Fruit fly (Drosophila melanogaster) whole organism, embryonic: Measurements from ENCODE around the gene CG6006.
A peak's percentile ranks its signal among the peaks of the same experiment; 100 is the strongest.

ENCODE experiments used
- Antp ChIP-seq: fragments of 200-800 bp; sonication (Bioruptor generic); optimal IDR thresholded peaks from 3 replicates; lab custom pipeline; 2016; ENCODE audit warnings: missing biosample characterization, missing genetic modification characterization
- CG10147 ChIP-seq: fragments of 200-800 bp; sonication (Bioruptor generic); optimal IDR thresholded peaks from 2 replicates; lab custom pipeline; 2019; ENCODE audit warnings: missing biosample characterization, mild to moderate bottlenecking, missing genetic modification characterization, moderate library complexity
- CG10543 ChIP-seq: fragments of 200-800 bp; sonication (Bioruptor generic); optimal IDR thresholded peaks from 3 replicates; lab custom pipeline; 2017; ENCODE audit warnings: missing biosample characterization, mild to moderate bottlenecking, missing genetic modification characterization, moderate library complexity
- CG11085 ChIP-seq: fragments of 200-800 bp; sonication (Bioruptor generic); IDR thresholded peaks from 2 replicates; pipeline ENCODE4 v1.3.6; 2022; ENCODE audit warnings: missing biosample characterization, missing genetic modification characterization
- CG11560 ChIP-seq: fragments of 200-800 bp; sonication (Bioruptor generic); IDR thresholded peaks from 3 replicates; pipeline ENCODE4 v1.3.6; 2022; ENCODE audit warnings: missing biosample characterization, missing genetic modification characterization
- CG12659 ChIP-seq: fragments of 200-800 bp; sonication (Bioruptor generic); optimal IDR thresholded peaks from 3 replicates; lab custom pipeline; 2017; ENCODE audit warnings: mild to moderate bottlenecking, missing biosample characterization, missing genetic modification reagents, missing genetic modification characterization
- CG12769 ChIP-seq: fragments of 200-800 bp; sonication (Bioruptor generic); optimal IDR thresholded peaks from 2 replicates; lab custom pipeline; 2019; ENCODE audit warnings: missing biosample characterization, mild to moderate bottlenecking, missing genetic modification characterization, moderate library complexity
- CG13287 ChIP-seq: fragments of 200-800 bp; sonication (Bioruptor generic); IDR thresholded peaks from 2 replicates; pipeline ENCODE4 v1.3.6; 2022; ENCODE audit warnings: missing biosample characterization, missing genetic modification characterization; ENCODE audit not compliant: partially characterized antibody
- CG13296 ChIP-seq: fragments of 200-800 bp; sonication (Bioruptor generic); optimal IDR thresholded peaks from 3 replicates; lab custom pipeline; 2018; ENCODE audit warnings: missing biosample characterization, mild to moderate bottlenecking, missing genetic modification characterization
- CG13624 ChIP-seq: fragments of 200-800 bp; sonication (Bioruptor generic); optimal IDR thresholded peaks from 2 replicates; lab custom pipeline; 2016; ENCODE audit warnings: missing biosample characterization, missing genetic modification characterization
- CG15514 ChIP-seq: fragments of 200-800 bp; sonication (Bioruptor generic); optimal IDR thresholded peaks from 3 replicates; lab custom pipeline; 2017; ENCODE audit warnings: missing biosample characterization, missing genetic modification characterization, mild to moderate bottlenecking, moderate library complexity, missing genetic modification reagents
- CG15601 ChIP-seq: fragments of 200-800 bp; sonication (Bioruptor generic); optimal IDR thresholded peaks from 3 replicates; lab custom pipeline; 2019; ENCODE audit warnings: missing biosample characterization, mild to moderate bottlenecking, missing genetic modification characterization, moderate library complexity
- CG17359 ChIP-seq: fragments of 200-800 bp; sonication (Bioruptor generic); optimal IDR thresholded peaks from 3 replicates; lab custom pipeline; 2018; ENCODE audit warnings: missing biosample characterization, mild to moderate bottlenecking, missing genetic modification characterization, moderate library complexity
- CG17385 ChIP-seq: fragments of 200-800 bp; sonication (Bioruptor generic); optimal IDR thresholded peaks from 3 replicates; lab custom pipeline; 2018; ENCODE audit warnings: missing biosample characterization, mild to moderate bottlenecking, missing genetic modification characterization
- CG2712 ChIP-seq: fragments of 200-800 bp; optimal IDR thresholded peaks from 3 replicates; lab custom pipeline; 2019; ENCODE audit warnings: missing biosample characterization, mild to moderate bottlenecking, missing genetic modification characterization, moderate library complexity
- CG32532 ChIP-seq: fragments of 200-800 bp; sonication (Bioruptor generic); IDR thresholded peaks from 2 replicates; pipeline ENCODE4 v1.3.6; 2022; ENCODE audit warnings: missing biosample characterization, missing genetic modification characterization
- CG3838 ChIP-seq: fragments of 200-800 bp; sonication (Bioruptor generic); optimal IDR thresholded peaks from 3 replicates; lab custom pipeline; 2016; ENCODE audit warnings: missing biosample characterization, missing genetic modification characterization
- CG3995 ChIP-seq: fragments of 200-800 bp; sonication (Bioruptor generic); optimal IDR thresholded peaks from 3 replicates; lab custom pipeline; 2016; ENCODE audit warnings: missing biosample characterization, missing genetic modification characterization
- CG42726 ChIP-seq: fragments of 200-800 bp; sonication (Bioruptor generic); IDR thresholded peaks from 2 replicates; pipeline ENCODE4 v1.3.6; 2022; ENCODE audit warnings: missing biosample characterization, missing genetic modification characterization; ENCODE audit not compliant: partially characterized antibody
- CG43689 ChIP-seq: fragments of 200-800 bp; sonication (Bioruptor generic); IDR thresholded peaks from 2 replicates; pipeline ENCODE4 v1.3.6; 2022; ENCODE audit warnings: missing biosample characterization, missing genetic modification characterization
- CG6254 ChIP-seq: fragments of 200-800 bp; sonication (Bioruptor generic); optimal IDR thresholded peaks from 3 replicates; lab custom pipeline; 2017; ENCODE audit warnings: mild to moderate bottlenecking, missing biosample characterization, missing genetic modification reagents, missing genetic modification characterization
- CG7372 ChIP-seq: fragments of 200-800 bp; sonication (Bioruptor generic); IDR thresholded peaks from 2 replicates; pipeline ENCODE4 v1.3.6; 2022; ENCODE audit warnings: missing biosample characterization, missing genetic modification characterization
- CG7745 ChIP-seq: fragments of 200-800 bp; sonication (Bioruptor generic); optimal IDR thresholded peaks from 2 replicates; lab custom pipeline; 2018; ENCODE audit warnings: missing biosample characterization, mild to moderate bottlenecking, missing genetic modification characterization, moderate library complexity
- CG8290 ChIP-seq, 3 experiments: fragments of 200-800 bp; sonication (Bioruptor generic); optimal IDR thresholded peaks; 2 replicates each; lab custom pipeline; 2016 to 2019; ENCODE audit warnings: missing biosample characterization in 3 of 3, missing genetic modification characterization in 3 of 3, mild to moderate bottlenecking in 2 of 3, moderate library complexity in 1 of 3
- CHES-1-like ChIP-seq: fragments of 200-800 bp; sonication (Bioruptor generic); optimal IDR thresholded peaks from 2 replicates; lab custom pipeline; 2016; ENCODE audit warnings: missing biosample characterization, missing genetic modification characterization
- Dek ChIP-seq: fragments of 200-800 bp; sonication (Bioruptor generic); optimal IDR thresholded peaks from 3 replicates; lab custom pipeline; 2019; ENCODE audit warnings: missing biosample characterization, mild to moderate bottlenecking, missing genetic modification characterization, moderate library complexity
- Dip2 ChIP-seq: fragments of 200-800 bp; sonication (Bioruptor generic); IDR thresholded peaks from 2 replicates; pipeline ENCODE4 v1.3.6; 2022; ENCODE audit warnings: missing biosample characterization, missing genetic modification characterization
- Dll ChIP-seq: fragments of 200-800 bp; sonication (Bioruptor generic); IDR thresholded peaks from 4 replicates; pipeline ENCODE4 v1.3.6; 2022; ENCODE audit warnings: missing biosample characterization, missing genetic modification characterization; ENCODE audit not compliant: partially characterized antibody
- Ets97D ChIP-seq: fragments of 200-800 bp; sonication (Bioruptor generic); optimal IDR thresholded peaks from 3 replicates; lab custom pipeline; 2016; ENCODE audit warnings: missing biosample characterization, missing genetic modification characterization
- Hmx ChIP-seq: fragments of 200-800 bp; sonication (Bioruptor generic); optimal IDR thresholded peaks from 2 replicates; lab custom pipeline; 2016; ENCODE audit warnings: missing biosample characterization, missing genetic modification characterization
- Sox100B ChIP-seq: fragments of 200-800 bp; sonication (Bioruptor generic); optimal IDR thresholded peaks from 3 replicates; lab custom pipeline; 2018; ENCODE audit warnings: missing biosample characterization, mild to moderate bottlenecking, missing genetic modification characterization
- Stat92E ChIP-seq, 3 experiments: fragments of >200 bp in 2 of 3; fragments of 200-800 bp in 1 of 3; sonication (Bioruptor generic) in 1 of 3; optimal IDR thresholded peaks; 2 replicates each; lab custom pipeline; 2017 to 2019; ENCODE audit warnings: missing biosample characterization in 3 of 3, missing genetic modification characterization in 3 of 3, mild to moderate bottlenecking in 1 of 3, moderate library complexity in 1 of 3
- cas ChIP-seq: fragments of 200-800 bp; sonication (Bioruptor generic); IDR thresholded peaks from 2 replicates; pipeline ENCODE4 v1.3.6; 2022; ENCODE audit warnings: missing biosample characterization, missing genetic modification characterization
- caup ChIP-seq: fragments of 200-800 bp; sonication (Bioruptor generic); optimal IDR thresholded peaks from 3 replicates; lab custom pipeline; 2017; ENCODE audit warnings: missing biosample characterization, mild to moderate bottlenecking, missing genetic modification characterization, moderate library complexity; ENCODE audit not compliant: severe bottlenecking
- fu2 ChIP-seq: fragments of 200-800 bp; sonication (Bioruptor generic); optimal IDR thresholded peaks from 2 replicates; lab custom pipeline; 2016; ENCODE audit warnings: missing biosample characterization, missing genetic modification characterization
- gro ChIP-seq: fragments of 200-800 bp; sonication (Bioruptor generic); optimal IDR thresholded peaks from 2 replicates; lab custom pipeline; 2016; ENCODE audit warnings: missing biosample characterization, missing genetic modification characterization
- hbn ChIP-seq: fragments of 200-800 bp; sonication (Bioruptor generic); IDR thresholded peaks from 2 replicates; pipeline ENCODE4 v1.3.6; 2022; ENCODE audit warnings: missing biosample characterization, missing genetic modification characterization; ENCODE audit not compliant: partially characterized antibody
- jigr1 ChIP-seq: fragments of 200-800 bp; sonication (Bioruptor generic); IDR thresholded peaks from 3 replicates; pipeline ENCODE4 v1.3.6; 2022; ENCODE audit warnings: missing biosample characterization, missing genetic modification characterization
- kay ChIP-seq: fragments of 200-800 bp; sonication (Bioruptor generic); optimal IDR thresholded peaks from 2 replicates; lab custom pipeline; 2016; ENCODE audit warnings: missing biosample characterization, missing genetic modification characterization
- mirr ChIP-seq: fragments of 200-800 bp; sonication (Bioruptor generic); optimal IDR thresholded peaks from 3 replicates; lab custom pipeline; 2018; ENCODE audit warnings: missing biosample characterization, mild to moderate bottlenecking, missing genetic modification characterization
- phol ChIP-seq: fragments of 200-800 bp; sonication (Bioruptor generic); optimal IDR thresholded peaks from 3 replicates; lab custom pipeline; 2018; ENCODE audit warnings: missing biosample characterization, mild to moderate bottlenecking, missing genetic modification characterization, moderate library complexity
- pros ChIP-seq: fragments of 200-800 bp; sonication (Bioruptor generic); optimal IDR thresholded peaks from 3 replicates; lab custom pipeline; 2019; ENCODE audit warnings: missing biosample characterization, mild to moderate bottlenecking, missing genetic modification characterization, moderate library complexity
- slbo ChIP-seq: fragments of 200-800 bp; sonication (Bioruptor generic); IDR thresholded peaks from 2 replicates; pipeline ENCODE4 v1.3.6; 2022; ENCODE audit warnings: missing biosample characterization, missing genetic modification characterization
- slou ChIP-seq: fragments of 200-800 bp; sonication (Bioruptor generic); optimal IDR thresholded peaks from 3 replicates; lab custom pipeline; 2016; ENCODE audit warnings: missing biosample characterization, missing genetic modification characterization
- tin ChIP-seq: fragments of 200-800 bp; sonication (Bioruptor generic); optimal IDR thresholded peaks from 3 replicates; lab custom pipeline; 2016; ENCODE audit warnings: missing biosample characterization, missing genetic modification characterization
- vnd ChIP-seq: fragments of 200-800 bp; sonication (Bioruptor generic); IDR thresholded peaks from 3 replicates; pipeline ENCODE4 v1.3.6; 2022; ENCODE audit warnings: missing biosample characterization, missing genetic modification characterization; ENCODE audit not compliant: partially characterized antibody
- zen ChIP-seq: fragments of 200-800 bp; sonication (Bioruptor generic); optimal IDR thresholded peaks from 3 replicates; lab custom pipeline; 2018; ENCODE audit warnings: missing biosample characterization, mild to moderate bottlenecking, missing genetic modification characterization, moderate library complexity

CG6006 gene

DNA sequence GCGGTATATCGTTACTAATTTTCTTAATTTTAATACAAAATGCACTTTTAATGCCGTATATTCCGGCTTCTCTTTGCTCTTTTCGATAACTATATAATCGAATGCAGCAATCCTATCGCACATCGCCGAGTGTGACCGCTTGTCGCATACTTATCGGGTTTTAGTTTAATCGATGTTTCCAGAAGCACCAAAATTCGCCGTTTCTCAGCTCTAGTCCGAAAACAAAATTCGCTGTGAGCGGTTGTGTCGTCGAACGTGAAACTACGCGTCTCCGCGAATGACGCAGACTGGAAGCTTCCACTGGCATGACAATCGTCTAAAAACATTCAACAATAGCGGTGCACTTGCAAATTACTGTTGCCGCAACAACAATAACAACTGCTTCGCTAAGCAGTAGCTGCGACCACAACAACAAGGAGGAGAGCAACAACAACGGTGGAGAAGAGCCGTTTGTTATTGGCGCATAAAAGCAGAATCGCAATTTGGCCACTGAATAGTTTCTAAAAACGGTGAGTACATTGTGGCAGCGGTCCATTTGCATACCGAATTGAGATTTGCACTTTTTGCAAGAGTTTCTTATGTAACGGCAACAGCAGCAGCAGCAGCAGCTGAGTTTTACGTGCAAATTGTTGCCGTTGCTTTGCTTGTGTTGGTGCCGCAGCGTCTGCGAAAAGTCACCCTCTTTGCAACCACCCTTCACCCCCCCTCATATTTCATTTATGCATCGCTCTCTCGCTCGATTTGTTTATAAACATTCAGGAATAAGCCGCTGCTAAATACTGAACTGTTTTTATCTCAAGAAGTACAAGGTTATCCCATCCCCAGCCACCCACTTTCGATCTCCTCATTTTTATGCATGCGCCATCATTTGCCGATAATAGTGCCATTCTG lies 32.3 kb downstream of the CG6006 start, which contains the start of gene sra (continued):
- TF ChIP-seq Sox100B (GFP tag; lab: Kevin White, UChicago) (no peak), CG42726 (GFP tag; lab: Robert Waterston, UW) (peak; percentile 96), pros (GFP tag; lab: Kevin White, UChicago) (no peak), CG11085 (peak; percentile 27; the same call in 1 of the 2 replicates), slbo (GFP tag; lab: Robert Waterston, UW) (peak; percentile 28; the same call in 1 of the 2 replicates), CG6254 (GFP tag; lab: Kevin White, UChicago) (no peak), tin (GFP tag; lab: Kevin White, UChicago) (no peak), Antp (peak; percentile 44), CG11560 (tag; lab: Robert Waterston, UW) (peak; percentile 97), CG8290 (GFP tag; optimal IDR thresholded peaks at IDR 0.05; lab: Kevin White, UChicago) (peak; percentile 3), CG8290 (tag; optimal IDR thresholded peaks at IDR 0.05; lab: Kevin White, UChicago) (peak in 1 of 2 experiments; percentile 80), CG7745 (peak; percentile 24), Dll (GFP tag; lab: Robert Waterston, UW) (peak; percentile 94), kay (GFP tag; lab: Kevin White, UChicago) (peak; percentile 70), CG32532 (GFP tag; lab: Robert Waterston, UW) (peak; percentile 59), Stat92E (GFP tag; optimal IDR thresholded peaks at IDR 0.05; lab: Kevin White, UChicago) (peak in 1 of 3 experiments; percentile 80), CG7372 (GFP tag; lab: Robert Waterston, UW) (no peak), jigr1 (GFP tag; lab: Robert Waterston, UW) (no peak), CG15514 (GFP tag; lab: Kevin White, UChicago) (peak; percentile 68), CG12769 (no peak), gro (GFP tag; lab: Kevin White, UChicago) (peak; percentile 74), CG10543 (GFP tag; lab: Kevin White, UChicago) (peak; percentile 26), CG13624 (GFP tag; lab: Kevin White, UChicago) (peak; percentile 78), CG17359 (tag; lab: Kevin White, UChicago) (peak; percentile 24), CG3838 (GFP tag; lab: Kevin White, UChicago) (no peak), CG12659 (GFP tag; lab: Kevin White, UChicago) (peak; percentile 80), phol (tag; lab: Kevin White, UChicago) (peak; percentile 41), CG10147 (GFP tag; lab: Kevin White, UChicago) (peak; percentile 42), slou (no peak), Dip2 (GFP tag; lab: Robert Waterston, UW) (no peak), CG2712 (tag; lab: Kevin White, UChicago) (peak; percentile 50), mirr (GFP tag; lab: Kevin White, UChicago) (peak; percentile 34), Dek (tag; lab: Kevin White, UChicago) (no peak), CG43689 (GFP tag; lab: Robert Waterston, UW) (no peak), CG13296 (GFP tag; lab: Kevin White, UChicago) (peak; percentile 1), Hmx (no peak), CG3995 (no peak), caup (GFP tag; lab: Kevin White, UChicago) (peak; percentile 33), CG17385 (GFP tag; lab: Kevin White, UChicago) (peak; percentile 37), hbn (GFP tag; lab: Robert Waterston, UW) (peak; percentile 89), vnd (peak; percentile 95), Ets97D (GFP tag; lab: Kevin White, UChicago) (peak; percentile 76), CHES-1-like (GFP tag; lab: Kevin White, UChicago) (peak; percentile 77), cas (no peak), zen (no peak), fu2 (GFP tag; lab: Kevin White, UChicago) (no peak), CG15601 (peak; percentile 5), CG13287 (peak; percentile 99)
